Worm (Caenorhabditis elegans) whole organism, mixed stage, embryonic: ENCODE measurements around the gene vap-1.

ENCODE experiments used
- M03D4.4 ChIP-seq: sonication (generic microtip); optimal IDR thresholded peaks from 2 replicates; lab custom pipeline; 2017; ENCODE audit warnings: mild to moderate bottlenecking, missing genetic modification characterization, missing compliant biosample characterization
- bed-3 ChIP-seq: fragments of 200-800 bp; sonication (Bioruptor generic); optimal IDR thresholded peaks from 3 replicates; lab custom pipeline; 2018; ENCODE audit warnings: mild to moderate bottlenecking, missing genetic modification characterization, moderate library complexity, missing compliant biosample characterization
- elt-3 ChIP-seq: fragments of 150-350 bp; optimal IDR thresholded peaks from 2 replicates; lab custom pipeline; 2014; ENCODE audit warnings: missing biosample characterization, missing genetic modification characterization
- lin-13 ChIP-seq: fragments of 150-350 bp; optimal IDR thresholded peaks from 2 replicates; lab custom pipeline; 2014; ENCODE audit warnings: missing biosample characterization, missing genetic modification characterization
- mab-5 ChIP-seq: fragments of 150-350 bp; optimal IDR thresholded peaks from 2 replicates; lab custom pipeline; 2014; ENCODE audit warnings: missing biosample characterization, missing genetic modification characterization
- mep-1 ChIP-seq: fragments of 150-350 bp; optimal IDR thresholded peaks from 2 replicates; lab custom pipeline; 2017; ENCODE audit warnings: missing biosample characterization, missing genetic modification reagents, missing genetic modification characterization, inconsistent platforms
- nhr-12 ChIP-seq: fragments of 150-350 bp; optimal IDR thresholded peaks from 2 replicates; lab custom pipeline; 2014; ENCODE audit warnings: missing biosample characterization, missing genetic modification characterization
- nhr-237 ChIP-seq: fragments of 150-350 bp; optimal IDR thresholded peaks from 2 replicates; lab custom pipeline; 2014; ENCODE audit warnings: missing biosample characterization, missing genetic modification characterization
- nhr-28 ChIP-seq: fragments of 150-350 bp; optimal IDR thresholded peaks from 2 replicates; lab custom pipeline; 2014; ENCODE audit warnings: missing biosample characterization, missing genetic modification characterization
- snpc-4 ChIP-seq: fragments of 150-350 bp; optimal IDR thresholded peaks from 2 replicates; lab custom pipeline; 2014; ENCODE audit warnings: missing biosample characterization, missing genetic modification characterization
- sptf-1 ChIP-seq: sonication (generic microtip); optimal IDR thresholded peaks from 2 replicates; lab custom pipeline; 2017; ENCODE audit warnings: mild to moderate bottlenecking, missing genetic modification characterization, moderate library complexity, missing compliant biosample characterization
- tbx-8 ChIP-seq: fragments of 200-800 bp; sonication (Bioruptor generic); optimal IDR thresholded peaks from 2 replicates; lab custom pipeline; 2018; ENCODE audit warnings: mild to moderate bottlenecking, missing genetic modification characterization, moderate library complexity, missing compliant biosample characterization
- unc-62 ChIP-seq: fragments of 150-350 bp; optimal IDR thresholded peaks from 2 replicates; lab custom pipeline; 2014; ENCODE audit warnings: missing biosample characterization, missing genetic modification reagents, missing genetic modification characterization
- ztf-11 ChIP-seq: fragments of 150-350 bp; optimal IDR thresholded peaks from 2 replicates; lab custom pipeline; 2014; ENCODE audit warnings: missing biosample characterization, missing genetic modification characterization

DNA sequence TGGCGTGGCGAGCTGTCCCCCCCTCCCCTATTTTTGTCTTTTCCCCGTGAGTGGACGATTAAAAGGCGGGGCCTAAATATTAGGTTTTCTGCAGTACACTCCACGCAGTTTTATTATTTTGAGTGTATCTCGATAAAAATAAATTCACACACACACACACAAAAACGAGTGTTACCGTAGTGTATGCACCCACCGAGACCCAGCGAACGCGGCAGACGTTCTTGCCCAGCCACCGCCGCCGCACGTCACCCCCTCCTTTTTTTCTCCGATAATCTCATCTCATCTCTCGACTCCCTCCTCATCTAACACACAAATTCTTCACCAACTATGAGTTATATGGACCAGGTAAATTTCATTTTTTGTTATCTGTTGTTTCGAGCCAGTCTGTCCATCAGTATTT lies 37.9 kb upstream of the vap-1 start, which contains the start of gene fubl-3:
- TF ChIP-seq mab-5 (no peak), ztf-11 (tag; lab: Kevin White, UChicago) (no peak), tbx-8 (GFP tag; lab: Kevin White, UChicago) (no peak), unc-62 (no peak), elt-3 (tag; lab: Kevin White, UChicago) (no peak), lin-13 (tag; lab: Kevin White, UChicago) (peak; percentile 13), snpc-4 (tag; lab: Kevin White, UChicago) (no peak), nhr-12 (tag; lab: Kevin White, UChicago) (no peak), nhr-28 (tag; lab: Kevin White, UChicago) (no peak), bed-3 (GFP tag; lab: Kevin White, UChicago) (no peak), mep-1 (peak; percentile 7), nhr-237 (tag; lab: Kevin White, UChicago) (no peak), sptf-1 (no peak), M03D4.4 (tag; lab: Kevin White, UChicago) (no peak)
